Worm (Caenorhabditis elegans) whole organism, midembryonic: ENCODE results near the gene ZK154.1.

Experiments used
- T22C8.4 ChIP-seq: fragments of 200-800 bp; sonication (Bioruptor generic); IDR thresholded peaks from 2 replicates; pipeline ENCODE4 v1.3.6; 2022; ENCODE audit warnings: missing genetic modification characterization, missing compliant biosample characterization
- cog-1 ChIP-seq: sonication (generic microtip); optimal IDR thresholded peaks from 2 replicates; lab custom pipeline; 2016; ENCODE audit warnings: missing genetic modification characterization, missing compliant biosample characterization
- flt-1 ChIP-seq: fragments of 200-800 bp; sonication (Bioruptor generic); IDR thresholded peaks from 2 replicates; pipeline ENCODE4 v1.3.6; 2022; ENCODE audit warnings: missing genetic modification characterization, missing compliant biosample characterization
- klf-2 ChIP-seq: fragments of 200-800 bp; sonication (Bioruptor generic); conservative IDR thresholded peaks from 2 replicates; pipeline ENCODE4 v1.3.6; 2022; ENCODE audit warnings: missing genetic modification reagents, missing genetic modification characterization, missing compliant biosample characterization
- med-1 ChIP-seq: sonication (generic microtip); optimal IDR thresholded peaks from 2 replicates; lab custom pipeline; 2017; ENCODE audit warnings: missing genetic modification characterization, mild to moderate bottlenecking, missing compliant biosample characterization, antibody characterized with exemption, missing genetic modification reagents; ENCODE audit not compliant: insufficient read depth
- ref-1 ChIP-seq: fragments of 200-800 bp; sonication (Bioruptor generic); conservative IDR thresholded peaks from 2 replicates; pipeline ENCODE4 v1.3.6; 2022; ENCODE audit warnings: missing genetic modification reagents, missing genetic modification characterization, missing compliant biosample characterization
- tab-1 ChIP-seq: fragments of 200-800 bp; sonication (Bioruptor generic); IDR thresholded peaks from 2 replicates; pipeline ENCODE4 v1.3.6; 2022; ENCODE audit warnings: missing genetic modification characterization, missing compliant biosample characterization
- ztf-23 ChIP-seq: fragments of 200-800 bp; sonication (Bioruptor generic); IDR thresholded peaks from 2 replicates; pipeline ENCODE4 v1.3.6; 2022; ENCODE audit warnings: missing genetic modification reagents, missing genetic modification characterization, missing compliant biosample characterization
- ztf-29 ChIP-seq: fragments of 200-800 bp; sonication (Bioruptor generic); IDR thresholded peaks from 2 replicates; pipeline ENCODE4 v1.3.6; 2022; ENCODE audit warnings: missing genetic modification reagents, missing genetic modification characterization, missing compliant biosample characterization

ZK154.1 gene

DNA sequence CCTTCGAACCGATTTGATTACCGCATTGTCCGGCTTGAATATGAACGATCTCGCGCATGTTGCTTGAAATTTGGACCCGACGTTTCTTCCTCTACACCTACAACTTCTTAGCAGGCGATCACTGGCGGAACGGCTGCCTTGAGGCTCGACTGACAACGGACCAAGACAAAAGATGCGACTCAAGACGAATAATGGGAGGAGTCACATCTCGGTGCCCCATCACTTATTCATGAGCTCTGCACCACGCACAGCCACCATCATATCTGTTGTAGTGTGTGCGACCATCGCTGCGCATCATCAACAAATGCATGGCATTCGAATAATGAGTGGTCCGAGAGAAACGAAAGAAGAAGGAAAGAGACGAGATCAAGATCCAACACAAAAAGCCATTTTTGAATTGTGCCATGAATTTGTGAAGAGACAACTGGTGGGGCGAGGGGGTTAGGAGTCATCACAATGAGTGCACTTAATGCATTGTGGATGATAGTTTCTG lies 2.8 kb upstream of the ZK154.1 start, which contains the start of gene mec-7:
TSS of gene mec-7 (minus strand) at position 181 of the 493 bp plus-strand sequence.
- no peak for TF ChIP-seq ztf-23 (GFP tag; lab: Robert Waterston, UW)
- no peak for TF ChIP-seq med-1 (GFP tag; lab: Kevin White, UChicago)
- no peak for TF ChIP-seq tab-1 (GFP tag; lab: Robert Waterston, UW)
- TF ChIP-seq ref-1 (GFP tag; lab: Robert Waterston, UW): no peak
- no peak for TF ChIP-seq ztf-29 (GFP tag; lab: Robert Waterston, UW)
- TF ChIP-seq T22C8.4 (GFP tag; lab: Robert Waterston, UW): no peak
- no peak for TF ChIP-seq klf-2
- no peak for TF ChIP-seq cog-1
- TF ChIP-seq flt-1: no peak

ce11 chrX:7778786-7779185 lies 591 bp upstream of the ZK154.1 start:
- TF ChIP-seq ref-1 (GFP tag; lab: Robert Waterston, UW) (no peak), klf-2 (no peak), med-1 (GFP tag; lab: Kevin White, UChicago) (no peak), ztf-29 (GFP tag; lab: Robert Waterston, UW) (no peak), ztf-23 (GFP tag; lab: Robert Waterston, UW) (no peak), tab-1 (GFP tag; lab: Robert Waterston, UW) (no peak), flt-1 (no peak), T22C8.4 (GFP tag; lab: Robert Waterston, UW) (no peak), cog-1 (no peak)

ce11 chrX:7781827-7782226 lies 2.5 kb downstream of the ZK154.1 start:
- TF ChIP-seq tab-1 (GFP tag; lab: Robert Waterston, UW) (no peak), cog-1 (no peak), ref-1 (GFP tag; lab: Robert Waterston, UW) (no peak), med-1 (GFP tag; lab: Kevin White, UChicago) (no peak), klf-2 (no peak), ztf-23 (GFP tag; lab: Robert Waterston, UW) (no peak)

ce11 chrX:7782389-7782788 lies 3.0 kb downstream of the ZK154.1 start, which contains the start of gene ZK154.4:
Gene ZK154.4 (minus strand): TSS chrX:7782415.
- TF ChIP-seq med-1 (GFP tag; lab: Kevin White, UChicago) (no peak), flt-1 (no peak), klf-2 (no peak), ztf-23 (GFP tag; lab: Robert Waterston, UW) (no peak), cog-1 (no peak), tab-1 (GFP tag; lab: Robert Waterston, UW) (no peak), ref-1 (GFP tag; lab: Robert Waterston, UW) (no peak), ztf-29 (GFP tag; lab: Robert Waterston, UW) (no peak), T22C8.4 (GFP tag; lab: Robert Waterston, UW) (no peak)

DNA sequence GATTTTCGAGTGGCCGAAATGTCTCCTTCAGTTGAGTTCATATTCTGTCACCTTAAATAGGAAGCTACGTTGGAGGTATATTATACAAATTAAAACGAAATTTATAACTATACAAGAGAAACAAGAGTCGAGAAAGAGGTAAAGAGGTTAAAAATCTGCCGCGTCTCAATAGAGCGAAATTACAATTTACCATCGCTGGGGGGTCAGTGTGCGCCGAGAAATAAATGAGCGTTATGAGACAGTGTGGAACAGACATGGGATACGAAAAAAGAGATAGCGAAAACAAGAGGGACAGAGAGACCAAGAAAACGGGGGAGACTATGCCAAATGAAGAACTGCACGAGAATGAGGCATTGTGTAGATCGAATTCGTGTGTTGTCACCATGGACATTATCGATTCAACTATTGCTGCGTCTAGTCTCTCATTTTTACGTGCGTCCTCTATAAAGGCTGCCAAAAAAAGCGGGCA lies 8.5 kb downstream of the ZK154.1 start, which contains the start of gene ZK154.5:
TSS of gene ZK154.5 (minus strand) at position 51 of the 469 bp plus-strand sequence.
- TF ChIP-seq med-1 (GFP tag; lab: Kevin White, UChicago) (no peak), flt-1 (0 out of 2 replicates have a peak, but pooled peaks have one; percentile 45), cog-1 (peak; percentile 15), T22C8.4 (GFP tag; lab: Robert Waterston, UW) (0 out of 2 replicates have a peak, but pooled peaks have one; percentile 34)

DNA sequence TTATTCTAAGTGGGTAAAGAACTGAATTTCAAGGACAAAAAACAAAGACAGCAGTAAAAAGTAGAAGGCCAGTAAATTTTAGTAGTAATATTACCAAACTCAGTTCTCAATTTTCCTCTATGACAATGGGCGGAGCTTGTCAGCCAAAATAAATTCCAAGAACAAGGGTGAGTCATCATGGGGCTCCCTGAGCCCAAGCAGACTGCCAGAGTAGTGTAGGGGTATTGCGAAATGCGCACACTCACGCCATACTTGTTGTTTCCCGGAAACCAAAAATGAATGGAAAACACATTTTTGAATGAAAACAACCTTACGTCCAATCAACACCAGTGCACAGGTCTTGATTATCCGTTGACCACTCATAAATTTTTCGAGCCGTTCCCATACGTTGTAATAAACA lies 12.4 kb downstream of the ZK154.1 start:
- no peak for TF ChIP-seq ztf-23 (GFP tag; lab: Robert Waterston, UW)
- no peak for TF ChIP-seq flt-1
- TF ChIP-seq klf-2: no peak
- TF ChIP-seq ztf-29 (GFP tag; lab: Robert Waterston, UW): no peak
- no peak for TF ChIP-seq T22C8.4 (GFP tag; lab: Robert Waterston, UW)
- no peak for TF ChIP-seq cog-1
- no peak for TF ChIP-seq tab-1 (GFP tag; lab: Robert Waterston, UW)
- no peak for TF ChIP-seq med-1 (GFP tag; lab: Kevin White, UChicago)
- TF ChIP-seq ref-1 (GFP tag; lab: Robert Waterston, UW): no peak

- no peak for TF ChIP-seq ztf-23 (GFP tag; lab: Robert Waterston, UW)
- TF ChIP-seq T22C8.4 (GFP tag; lab: Robert Waterston, UW): peak; percentile 59
- no peak for TF ChIP-seq cog-1
Observed at ce11 chrX:7793377-7794041, 14.1 kb downstream of the ZK154.1 start, which contains the start of gene ZK154.6. Gene ZK154.6 (minus strand): TSS chrX:7793563.

DNA sequence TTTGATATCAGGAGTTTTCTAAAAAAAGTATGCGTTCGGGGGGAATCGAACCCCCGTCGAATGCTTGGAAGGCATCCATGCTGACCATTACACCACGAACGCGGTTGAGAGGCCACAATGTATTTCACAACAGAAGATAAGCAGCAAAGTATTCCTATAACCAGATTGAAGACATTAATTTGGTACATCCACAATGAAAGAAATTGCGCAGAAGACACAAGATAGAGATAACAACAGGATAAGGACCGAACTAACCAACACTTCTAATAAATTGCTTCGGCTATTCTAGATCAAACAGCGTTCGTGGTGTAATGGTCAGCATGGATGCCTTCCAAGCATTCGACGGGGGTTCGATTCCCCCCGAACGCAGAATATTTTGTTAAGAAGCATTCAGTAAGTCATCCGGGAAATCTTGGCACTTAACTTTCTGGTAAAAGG lies 14.9 kb downstream of the ZK154.1 start:
- TF ChIP-seq klf-2 (0 out of 2 replicates have a peak, but pooled peaks have one; percentile 8), cog-1 (no peak), ztf-29 (GFP tag; lab: Robert Waterston, UW) (no peak), T22C8.4 (GFP tag; lab: Robert Waterston, UW) (0 out of 2 replicates have a peak, but pooled peaks have one; percentile 42), tab-1 (GFP tag; lab: Robert Waterston, UW) (peak; percentile 62), ztf-23 (GFP tag; lab: Robert Waterston, UW) (peak; percentile 75), ref-1 (GFP tag; lab: Robert Waterston, UW) (0 out of 2 replicates have a peak, but pooled peaks have one; percentile 12), flt-1 (peak; percentile 68; the same call in 1 of the 2 replicates)

- TF ChIP-seq tab-1 (GFP tag; lab: Robert Waterston, UW) (no peak), ztf-23 (GFP tag; lab: Robert Waterston, UW) (0 out of 2 replicates have a peak, but pooled peaks have one; percentile 16), cog-1 (peak; percentile 9)
Observed at ce11 chrX:7798248-7799020, 19.1 kb downstream of the ZK154.1 start, which contains the start of gene adm-4. Gene adm-4 (minus strand): TSS chrX:7798298.
